Worm (Caenorhabditis elegans): ENCODE measurements around the gene mrpl-53.

DNA sequence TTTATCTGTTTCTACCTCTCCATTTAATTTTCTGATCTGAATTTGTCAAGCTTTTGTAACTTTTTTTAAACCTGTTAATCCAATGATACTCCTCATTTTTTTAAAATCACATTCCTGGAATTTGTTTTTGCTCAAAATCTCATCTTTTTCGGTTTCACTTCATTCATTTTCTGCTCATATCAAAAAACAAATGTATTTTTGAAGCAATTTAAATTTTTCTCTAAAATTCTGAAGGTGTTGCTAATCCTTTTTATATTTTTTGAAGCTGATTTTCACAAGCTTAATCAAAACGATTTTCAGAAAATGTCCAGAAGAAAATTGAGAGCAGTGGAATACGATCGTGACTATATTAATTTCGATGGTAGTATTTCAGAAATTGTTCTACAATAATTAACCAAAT is 2.5 kb upstream of the mrpl-53 start, which contains the start of gene E02H1.5:
- TF ChIP-seq mdl-1 (tag; optimal IDR thresholded peaks at IDR 0.05) (no peak), nhr-11 (tag; optimal IDR thresholded peaks at IDR 0.05) (no peak)
